Fruit fly (Drosophila melanogaster): Measurements from ENCODE around the gene Kaz.

Kaz gene

DNA sequence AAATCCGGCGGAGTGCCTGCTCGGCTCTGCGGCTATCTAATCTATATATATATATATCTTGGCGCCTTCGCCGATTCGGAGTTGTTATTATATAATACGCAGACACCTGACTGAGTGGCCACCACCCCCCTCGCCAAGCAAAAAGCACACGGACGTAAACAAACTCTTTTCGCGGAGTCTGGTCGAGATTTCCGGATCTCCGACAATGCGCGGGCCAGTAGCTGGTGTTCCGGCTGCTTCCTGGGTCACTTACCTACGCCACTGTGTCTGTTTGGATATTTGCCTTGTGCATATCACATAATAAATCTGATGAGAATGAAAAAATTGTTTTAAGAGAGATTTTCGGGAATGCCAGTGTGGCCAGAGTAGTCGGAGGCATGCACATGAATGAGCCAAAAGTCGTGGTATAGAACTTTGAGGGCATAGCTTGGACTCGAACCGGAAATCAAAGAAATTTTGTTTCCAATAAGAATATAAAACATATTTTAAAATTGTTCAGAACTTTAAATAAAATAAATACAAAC lies 42.7 kb downstream of the Kaz start, which contains the start of gene CG5805 (continued):
- TF ChIP-seq dsx (GFP tag; optimal IDR thresholded peaks at IDR 0.05; ENCODE audit: poor library complexity, severe bottlenecking) (no peak), fd59A (GFP tag; optimal IDR thresholded peaks at IDR 0.05) (peak; percentile 14), ss (GFP tag; optimal IDR thresholded peaks at IDR 0.05) (peak in 1 of 2 experiments; percentile 29), vri (GFP tag; optimal IDR thresholded peaks at IDR 0.05) (peak; percentile 98), spab (GFP tag; optimal IDR thresholded peaks at IDR 0.05) (no peak), Hr38 (GFP tag; optimal IDR thresholded peaks at IDR 0.05) (no peak), Ets21C (GFP tag; optimal IDR thresholded peaks at IDR 0.05) (peak; percentile 45), CG11294 (GFP tag; IDR thresholded peaks at IDR 0.05) (no peak), Eip78C (GFP tag) (peak; percentile 91), CG34406 (GFP tag; optimal IDR thresholded peaks at IDR 0.05) (peak; percentile 66), Smox (GFP tag; optimal IDR thresholded peaks at IDR 0.05) (peak; percentile 74), fkh (GFP tag; optimal IDR thresholded peaks at IDR 0.05) (no peak), CG4318 (GFP tag; optimal IDR thresholded peaks at IDR 0.05) (no peak), cyc (GFP tag; optimal IDR thresholded peaks at IDR 0.05) (peak; percentile 66), esn (GFP tag; optimal IDR thresholded peaks at IDR 0.05) (peak; percentile 78), OdsH (GFP tag; optimal IDR thresholded peaks at IDR 0.05) (peak; percentile 73), Gug (GFP tag; IDR thresholded peaks at IDR 0.05) (no peak), pdm3 (GFP tag; optimal IDR thresholded peaks at IDR 0.05) (peak; percentile 64), Met (GFP tag; optimal IDR thresholded peaks at IDR 0.05) (peak; percentile 77), Blimp-1 (GFP tag; optimal IDR thresholded peaks at IDR 0.05) (peak; percentile 43), CG16779 (tag; optimal IDR thresholded peaks at IDR 0.05) (no peak), net (GFP tag; optimal IDR thresholded peaks at IDR 0.05) (peak; percentile 39), CG6276 (GFP tag; optimal IDR thresholded peaks at IDR 0.05) (no peak), CG7368 (GFP tag; optimal IDR thresholded peaks at IDR 0.05) (peak; percentile 52), CG6792 (GFP tag; optimal IDR thresholded peaks at IDR 0.05) (peak; percentile 31), lz (GFP tag; optimal IDR thresholded peaks at IDR 0.05) (peak; percentile 70), CG1621 (tag; optimal IDR thresholded peaks at IDR 0.05) (peak; percentile 55), salr (GFP tag; optimal IDR thresholded peaks at IDR 0.05) (peak in 1 of 2 experiments; percentile 71), Sox14 (GFP tag; optimal IDR thresholded peaks at IDR 0.05) (peak; percentile 59), Eip93F (GFP tag; optimal IDR thresholded peaks at IDR 0.05) (no peak), CG11902 (GFP tag; optimal IDR thresholded peaks at IDR 0.05) (peak; percentile 54), CG8632 (GFP tag; optimal IDR thresholded peaks at IDR 0.05) (peak; percentile 23), CG9139 (GFP tag; optimal IDR thresholded peaks at IDR 0.05) (no peak), eg (GFP tag; IDR thresholded peaks at IDR 0.05) (peak; percentile 75), Ets96B (tag; optimal IDR thresholded peaks at IDR 0.05) (no peak), CG32006 (GFP tag; optimal IDR thresholded peaks at IDR 0.05) (peak; percentile 16), CG3919 (GFP tag; optimal IDR thresholded peaks at IDR 0.05) (peak; percentile 78), Hr39 (GFP tag; optimal IDR thresholded peaks at IDR 0.05) (peak; percentile 72)
